Fruit fly (Drosophila melanogaster): Measurements from ENCODE around the gene CG8031.
A peak's percentile ranks its signal among the peaks of the same experiment; 100 is the strongest.

Gene CG8031

DNA sequence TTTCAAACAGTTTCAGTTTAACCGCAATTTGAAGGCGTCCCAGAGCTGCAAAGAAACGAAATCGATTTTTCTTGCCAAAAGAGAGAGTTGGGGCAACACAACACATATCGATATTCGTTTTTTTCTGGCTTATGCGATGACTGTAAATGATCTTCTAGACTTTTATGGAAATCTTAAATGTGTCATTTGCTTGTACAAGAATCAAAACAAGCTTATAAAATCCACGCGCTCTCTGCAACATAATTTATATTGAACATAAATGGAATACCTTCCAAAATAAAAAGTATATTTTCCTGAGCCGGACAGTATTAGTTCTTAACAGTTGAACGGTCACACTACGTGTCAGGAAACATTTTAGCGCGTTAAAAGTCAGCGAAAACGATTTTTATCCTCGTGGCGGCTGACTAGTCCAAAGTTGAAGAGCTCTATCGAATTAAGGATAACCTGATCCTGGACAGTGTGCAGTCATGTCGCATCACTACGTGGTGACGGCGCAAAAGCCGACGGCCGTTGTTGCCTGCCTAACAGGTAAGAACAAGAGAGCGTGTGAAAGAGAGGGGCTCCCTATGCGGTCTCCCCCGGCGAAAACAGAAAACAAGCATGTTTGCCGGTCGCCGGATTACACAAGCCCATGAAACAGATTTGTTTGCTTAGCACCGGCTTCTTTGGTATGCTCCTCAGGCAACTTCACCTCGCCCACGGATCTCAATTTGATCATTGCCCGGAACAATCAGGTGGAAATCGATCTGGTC, 41.0 kb upstream of the CG8031 start, which contains the start of gene pic (continued):
- TF ChIP-seq Taf1 (GFP tag; IDR thresholded peaks at IDR 0.05) (no peak), CG11398 (GFP tag; optimal IDR thresholded peaks at IDR 0.05) (no peak), nmo (GFP tag; optimal IDR thresholded peaks at IDR 0.05) (peak; percentile 58), Optix (GFP tag; IDR thresholded peaks at IDR 0.05) (no peak), ato (GFP tag; IDR thresholded peaks at IDR 0.05; ENCODE audit: partially characterized antibody) (peak; percentile 62), ab (GFP tag; optimal IDR thresholded peaks at IDR 0.05) (no peak), CG9437 (GFP tag; optimal IDR thresholded peaks at IDR 0.05) (no peak), TFAM (GFP tag; optimal IDR thresholded peaks at IDR 0.05) (no peak), en (GFP tag; optimal IDR thresholded peaks at IDR 0.05) (no peak), Dp (GFP tag; optimal IDR thresholded peaks at IDR 0.05) (peak; percentile 90), CG4707 (GFP tag; optimal IDR thresholded peaks at IDR 0.05) (no peak), Blimp-1 (GFP tag; optimal IDR thresholded peaks at IDR 0.05) (no peak), CG2889 (GFP tag; IDR thresholded peaks at IDR 0.05) (no peak), seq (GFP tag; IDR thresholded peaks at IDR 0.05) (no peak), CG13287 (GFP tag; IDR thresholded peaks at IDR 0.05; ENCODE audit: partially characterized antibody) (peak; percentile 87), inv (GFP tag; IDR thresholded peaks at IDR 0.05; ENCODE audit: partially characterized antibody) (peak; percentile 65), CG11093 (GFP tag; IDR thresholded peaks at IDR 0.05) (no peak), ken (GFP tag; IDR thresholded peaks at IDR 0.05) (no peak), chm (GFP tag; IDR thresholded peaks at IDR 0.05) (no peak), Spps (tag; optimal IDR thresholded peaks at IDR 0.05) (no peak), dmrt11E (tag; optimal IDR thresholded peaks at IDR 0.05) (peak; percentile 11), CG18764 (GFP tag; optimal IDR thresholded peaks at IDR 0.05) (no peak), CG12744 (GFP tag; optimal IDR thresholded peaks at IDR 0.05) (no peak), zfh2 (GFP tag; optimal IDR thresholded peaks at IDR 0.05) (no peak), Gsc (GFP tag; IDR thresholded peaks at IDR 0.05) (no peak), Awh (GFP tag; IDR thresholded peaks at IDR 0.05) (no peak), CG13894 (tag; optimal IDR thresholded peaks at IDR 0.05) (no peak), Asciz (GFP tag; optimal IDR thresholded peaks at IDR 0.05) (no peak), pnt (GFP tag; optimal IDR thresholded peaks at IDR 0.05) (no peak), CG31388 (GFP tag; optimal IDR thresholded peaks at IDR 0.05) (no peak), Sox100B (GFP tag; optimal IDR thresholded peaks at IDR 0.05) (no peak), Scr (GFP tag; IDR thresholded peaks at IDR 0.05; ENCODE audit: partially characterized antibody) (peak; percentile 87), Dref (GFP tag; IDR thresholded peaks at IDR 0.05) (peak; percentile 90), corto (GFP tag; optimal IDR thresholded peaks at IDR 0.05) (no peak), Aef1 (GFP tag; IDR thresholded peaks at IDR 0.05) (no peak), CG1647 (GFP tag; optimal IDR thresholded peaks at IDR 0.05) (no peak), MTF-1 (GFP tag; optimal IDR thresholded peaks at IDR 0.05; ENCODE audit: borderline replicate concordance) (no peak), NC2β (GFP tag; optimal IDR thresholded peaks at IDR 0.05) (peak; percentile 16), twi (tag; optimal IDR thresholded peaks at IDR 0.05) (no peak)

DNA sequence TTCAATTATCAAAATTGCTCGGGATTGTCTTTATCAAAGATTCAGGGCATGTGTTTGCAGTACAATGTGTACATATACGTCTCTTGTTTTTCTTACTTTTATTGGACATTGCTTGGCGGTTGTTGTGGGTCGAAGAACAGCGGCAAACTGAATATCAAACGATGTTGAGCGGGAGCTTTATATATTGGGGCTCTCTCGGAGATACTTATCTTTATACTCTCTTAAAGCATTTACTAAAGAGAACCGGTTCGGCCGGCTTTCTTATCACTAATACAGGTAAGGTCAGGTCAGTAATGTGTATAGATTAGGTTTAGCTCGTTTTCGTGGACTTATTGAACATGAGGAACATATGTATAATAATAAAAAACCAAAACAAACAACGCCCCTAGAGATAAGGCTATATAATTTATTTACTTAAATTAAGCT, 40.2 kb upstream of the CG8031 start, which contains the start of gene CG7966:
TSS of gene CG7966 (minus strand) at position 156 of the 426 bp plus-strand sequence.
- TF ChIP-seq CG34224 (GFP tag; IDR thresholded peaks at IDR 0.05; ENCODE audit: partially characterized antibody), result peak; percentile 14; the same call in 2 of the 3 replicates
- TF ChIP-seq ara (GFP tag; IDR thresholded peaks at IDR 0.05), result no peak
- TF ChIP-seq CG3065 (GFP tag; optimal IDR thresholded peaks at IDR 0.05), result no peak
- no peak for TF ChIP-seq CG10959 (GFP tag; IDR thresholded peaks at IDR 0.05)
- TF ChIP-seq ase (GFP tag; IDR thresholded peaks at IDR 0.05), result no peak
- peak; percentile 33 for TF ChIP-seq tap (tag; optimal IDR thresholded peaks at IDR 0.05)
- peak; percentile 2 for TF ChIP-seq odd (GFP tag; optimal IDR thresholded peaks at IDR 0.05)
- TF ChIP-seq Dref (GFP tag; IDR thresholded peaks at IDR 0.05), result no peak
- TF ChIP-seq CG7357 (GFP tag; IDR thresholded peaks at IDR 0.05), result no peak
- no peak for TF ChIP-seq Mad (GFP tag; optimal IDR thresholded peaks at IDR 0.05)
- TF ChIP-seq pb (GFP tag; optimal IDR thresholded peaks at IDR 0.05), result peak; percentile 91
- TF ChIP-seq sisA (GFP tag; IDR thresholded peaks at IDR 0.05), result no peak
- no peak for TF ChIP-seq Lim3 (GFP tag; IDR thresholded peaks at IDR 0.05)
- TF ChIP-seq CG10979 (tag; optimal IDR thresholded peaks at IDR 0.05), result no peak
- TF ChIP-seq chif (GFP tag; optimal IDR thresholded peaks at IDR 0.05), result no peak
